Fruit fly (Drosophila melanogaster) whole organism, embryonic: ENCODE data around the gene CG6790.

Source experiments
- Awh ChIP-seq: fragments of 200-800 bp; sonication (Bioruptor generic); IDR thresholded peaks from 2 replicates; pipeline ENCODE4, ENCODE4 v1.3.6; 2022; ENCODE audit warnings: missing biosample characterization, missing genetic modification characterization
- Blimp-1 ChIP-seq: fragments of 200-800 bp; sonication (Bioruptor generic); optimal IDR thresholded peaks from 3 replicates; lab custom pipeline; 2018; ENCODE audit warnings: missing biosample characterization, missing genetic modification characterization, mild to moderate bottlenecking, moderate library complexity, missing genetic modification reagents
- CG10267 ChIP-seq: fragments of 200-800 bp; sonication (Bioruptor generic); optimal IDR thresholded peaks from 2 replicates; lab custom pipeline; 2018; ENCODE audit warnings: missing biosample characterization, mild to moderate bottlenecking, missing genetic modification characterization, moderate library complexity
- CG10274 ChIP-seq: fragments of 200-800 bp; sonication (Bioruptor generic); optimal IDR thresholded peaks from 3 replicates; lab custom pipeline; 2017; ENCODE audit warnings: missing biosample characterization, mild to moderate bottlenecking, missing genetic modification characterization
- CG10543 ChIP-seq: fragments of 200-800 bp; sonication (Bioruptor generic); optimal IDR thresholded peaks from 3 replicates; lab custom pipeline; 2017; ENCODE audit warnings: missing biosample characterization, mild to moderate bottlenecking, missing genetic modification characterization, moderate library complexity
- CG12155 ChIP-seq: fragments of 200-800 bp; sonication (Bioruptor generic); optimal IDR thresholded peaks from 3 replicates; lab custom pipeline; 2016; ENCODE audit warnings: missing biosample characterization, missing genetic modification characterization
- CG1233 ChIP-seq: fragments of 200-800 bp; sonication (Bioruptor generic); optimal IDR thresholded peaks from 4 replicates; lab custom pipeline; 2018; ENCODE audit warnings: missing biosample characterization, mild to moderate bottlenecking, missing genetic modification characterization
- CG12744 ChIP-seq: fragments of 200-800 bp; sonication (Bioruptor generic); optimal IDR thresholded peaks from 2 replicates; lab custom pipeline; 2016; ENCODE audit warnings: missing biosample characterization, missing genetic modification characterization
- CG14441 ChIP-seq: fragments of 200-800 bp; sonication (Bioruptor generic); IDR thresholded peaks from 2 replicates; pipeline ENCODE4 v1.3.6; 2022; ENCODE audit warnings: missing biosample characterization, missing genetic modification characterization
- CG14965 ChIP-seq: fragments of 200-800 bp; sonication (Bioruptor generic); optimal IDR thresholded peaks from 2 replicates; lab custom pipeline; 2016; ENCODE audit warnings: missing biosample characterization, missing genetic modification characterization, borderline replicate concordance
- CG15696 ChIP-seq: fragments of 200-800 bp; sonication (Bioruptor generic); optimal IDR thresholded peaks from 2 replicates; lab custom pipeline; 2019; ENCODE audit warnings: missing biosample characterization, mild to moderate bottlenecking, missing genetic modification characterization, moderate library complexity
- CG17328 ChIP-seq: fragments of 200-800 bp; sonication (Bioruptor generic); IDR thresholded peaks from 2 replicates; pipeline ENCODE4 v1.3.6; 2022; ENCODE audit warnings: missing biosample characterization, missing genetic modification characterization
- CG18262 ChIP-seq: fragments of 200-800 bp; optimal IDR thresholded peaks from 3 replicates; lab custom pipeline; 2019; ENCODE audit warnings: missing biosample characterization, mild to moderate bottlenecking, missing genetic modification characterization, moderate library complexity
- CG2199 ChIP-seq: fragments of 200-800 bp; sonication (Bioruptor generic); IDR thresholded peaks from 3 replicates; pipeline ENCODE4 v1.3.6; 2022; ENCODE audit warnings: missing biosample characterization, missing genetic modification characterization
- CG2712 ChIP-seq: fragments of 200-800 bp; optimal IDR thresholded peaks from 3 replicates; lab custom pipeline; 2019; ENCODE audit warnings: missing biosample characterization, mild to moderate bottlenecking, missing genetic modification characterization, moderate library complexity
- CG30020 ChIP-seq: fragments of 200-800 bp; optimal IDR thresholded peaks from 2 replicates; lab custom pipeline; 2019; ENCODE audit warnings: missing biosample characterization, mild to moderate bottlenecking, missing genetic modification characterization, moderate library complexity
- CG32767 ChIP-seq: fragments of 200-800 bp; sonication (Bioruptor generic); IDR thresholded peaks from 2 replicates; pipeline ENCODE4 v1.3.6; 2022; ENCODE audit warnings: missing biosample characterization, missing genetic modification characterization
- CG4617 ChIP-seq: fragments of 200-800 bp; sonication (Bioruptor generic); optimal IDR thresholded peaks from 3 replicates; lab custom pipeline; 2016; ENCODE audit warnings: missing biosample characterization, missing genetic modification characterization, borderline replicate concordance
- CG5180 ChIP-seq: fragments of 200-800 bp; sonication (Bioruptor generic); optimal IDR thresholded peaks from 3 replicates; lab custom pipeline; 2017; ENCODE audit warnings: missing biosample characterization, missing genetic modification characterization, mild to moderate bottlenecking, moderate library complexity, missing genetic modification reagents
- CG6654 ChIP-seq: fragments of 200-800 bp; sonication (Bioruptor generic); optimal IDR thresholded peaks from 2 replicates; lab custom pipeline; 2017; ENCODE audit warnings: missing biosample characterization, mild to moderate bottlenecking, missing genetic modification characterization
- CG6813 ChIP-seq: fragments of 200-800 bp; sonication (Bioruptor generic); optimal IDR thresholded peaks from 2 replicates; lab custom pipeline; 2017; ENCODE audit warnings: missing biosample characterization, missing genetic modification characterization, mild to moderate bottlenecking, moderate library complexity, missing genetic modification reagents
- CG6854 ChIP-seq: fragments of 200-800 bp; sonication (Bioruptor generic); optimal IDR thresholded peaks from 3 replicates; lab custom pipeline; 2017; ENCODE audit warnings: missing biosample characterization, mild to moderate bottlenecking, missing genetic modification characterization
- CG8765 ChIP-seq: fragments of 200-800 bp; sonication (Bioruptor generic); IDR thresholded peaks from 2 replicates; pipeline ENCODE4 v1.3.6; 2022; ENCODE audit warnings: missing biosample characterization, missing genetic modification characterization
- CG9215 ChIP-seq: fragments of 200-800 bp; sonication (Bioruptor generic); IDR thresholded peaks from 2 replicates; pipeline ENCODE4 v1.3.6; 2022; ENCODE audit warnings: missing biosample characterization, missing genetic modification characterization
- CG9727 ChIP-seq: fragments of 200-800 bp; sonication (Bioruptor generic); optimal IDR thresholded peaks from 3 replicates; lab custom pipeline; 2017; ENCODE audit warnings: missing biosample characterization, mild to moderate bottlenecking, missing genetic modification characterization
- Ets97D ChIP-seq: fragments of 200-800 bp; sonication (Bioruptor generic); optimal IDR thresholded peaks from 3 replicates; lab custom pipeline; 2016; ENCODE audit warnings: missing biosample characterization, missing genetic modification characterization
- HLH4C ChIP-seq: fragments of 200-800 bp; sonication (Bioruptor generic); IDR thresholded peaks from 3 replicates; pipeline ENCODE4 v1.3.6; 2022; ENCODE audit warnings: missing biosample characterization, missing genetic modification characterization; ENCODE audit not compliant: partially characterized antibody
- HmgZ ChIP-seq: fragments of 200-800 bp; sonication (Bioruptor generic); optimal IDR thresholded peaks from 2 replicates; lab custom pipeline; 2018; ENCODE audit warnings: missing biosample characterization, mild to moderate bottlenecking, missing genetic modification characterization
- Hsf ChIP-seq: fragments of 200-800 bp; sonication (Bioruptor generic); optimal IDR thresholded peaks from 3 replicates; lab custom pipeline; 2016; ENCODE audit warnings: missing biosample characterization, missing genetic modification characterization
- Kr ChIP-seq: fragments of 200-800 bp; sonication (Bioruptor generic); optimal IDR thresholded peaks from 2 replicates; lab custom pipeline; 2017; ENCODE audit warnings: missing biosample characterization, mild to moderate bottlenecking, missing genetic modification characterization
- NC2β ChIP-seq: fragments of 200-800 bp; sonication (Bioruptor generic); optimal IDR thresholded peaks from 2 replicates; lab custom pipeline; 2016; ENCODE audit warnings: missing biosample characterization, missing genetic modification characterization
- NK7.1 ChIP-seq: fragments of 200-800 bp; sonication (Bioruptor generic); optimal IDR thresholded peaks from 3 replicates; lab custom pipeline; 2016; ENCODE audit warnings: missing biosample characterization, missing genetic modification characterization
- Neu2 ChIP-seq: fragments of 200-800 bp; sonication (Bioruptor generic); optimal IDR thresholded peaks from 3 replicates; lab custom pipeline; 2016; ENCODE audit warnings: missing biosample characterization, missing genetic modification characterization, borderline replicate concordance
- Opbp ChIP-seq: fragments of 200-800 bp; sonication (Bioruptor generic); IDR thresholded peaks from 3 replicates; pipeline ENCODE4 v1.3.6; 2022; ENCODE audit warnings: missing biosample characterization, missing genetic modification characterization; ENCODE audit not compliant: partially characterized antibody
- Ptx1 ChIP-seq: fragments of 200-800 bp; sonication (Bioruptor generic); IDR thresholded peaks from 2 replicates; pipeline ENCODE4 v1.3.6; 2022; ENCODE audit warnings: missing biosample characterization, missing genetic modification characterization
- Sox100B ChIP-seq: fragments of 200-800 bp; sonication (Bioruptor generic); optimal IDR thresholded peaks from 3 replicates; lab custom pipeline; 2018; ENCODE audit warnings: missing biosample characterization, mild to moderate bottlenecking, missing genetic modification characterization
- Spps ChIP-seq: fragments of 200-800 bp; sonication (Bioruptor generic); optimal IDR thresholded peaks from 2 replicates; lab custom pipeline; 2018; ENCODE audit warnings: missing biosample characterization, mild to moderate bottlenecking, missing genetic modification characterization
- Sry-β ChIP-seq: fragments of 200-800 bp; sonication (Bioruptor generic); optimal IDR thresholded peaks from 2 replicates; lab custom pipeline; 2018; ENCODE audit warnings: missing biosample characterization, mild to moderate bottlenecking, missing genetic modification characterization, moderate library complexity
- Stat92E ChIP-seq, 3 experiments: fragments of >200 bp in 2 of 3; fragments of 200-800 bp in 1 of 3; sonication (Bioruptor generic) in 1 of 3; optimal IDR thresholded peaks; 2 replicates each; lab custom pipeline; 2017 to 2019; ENCODE audit warnings: missing biosample characterization in 3 of 3, missing genetic modification characterization in 3 of 3, mild to moderate bottlenecking in 1 of 3, moderate library complexity in 1 of 3
- Trl ChIP-seq, 3 experiments: fragments of >200 bp in 2 of 3; fragments of 200-800 bp in 1 of 3; sonication (Bioruptor generic) in 1 of 3; optimal IDR thresholded peaks; 2 replicates in 1 of 3; 3 replicates in 2 of 3; lab custom pipeline; 2016 to 2017; ENCODE audit warnings: missing biosample characterization in 1 of 3, missing genetic modification characterization in 1 of 3
- Xrp1 ChIP-seq: fragments of 200-800 bp; sonication (Bioruptor generic); IDR thresholded peaks from 2 replicates; pipeline ENCODE4 v1.3.6; 2022; ENCODE audit warnings: missing biosample characterization, missing genetic modification characterization
- abd-A ChIP-seq: fragments of 200-800 bp; sonication (Bioruptor generic); optimal IDR thresholded peaks from 3 replicates; lab custom pipeline; 2019; ENCODE audit warnings: missing biosample characterization, mild to moderate bottlenecking, missing genetic modification characterization, moderate library complexity
- en ChIP-seq: fragments of 200-800 bp; sonication (Bioruptor generic); optimal IDR thresholded peaks from 2 replicates; lab custom pipeline; 2016; ENCODE audit warnings: missing biosample characterization, missing genetic modification characterization
- jing ChIP-seq: fragments of 200-800 bp; sonication (Bioruptor generic); optimal IDR thresholded peaks from 2 replicates; lab custom pipeline; 2018; ENCODE audit warnings: missing biosample characterization, mild to moderate bottlenecking, missing genetic modification characterization
- mirr ChIP-seq: fragments of 200-800 bp; sonication (Bioruptor generic); optimal IDR thresholded peaks from 3 replicates; lab custom pipeline; 2018; ENCODE audit warnings: missing biosample characterization, mild to moderate bottlenecking, missing genetic modification characterization
- odd ChIP-seq: fragments of 200-800 bp; sonication (Bioruptor generic); optimal IDR thresholded peaks from 2 replicates; lab custom pipeline; 2017; ENCODE audit warnings: missing biosample characterization, mild to moderate bottlenecking, missing genetic modification characterization
- pfk ChIP-seq: fragments of 200-800 bp; sonication (Bioruptor generic); optimal IDR thresholded peaks from 2 replicates; lab custom pipeline; 2018; ENCODE audit warnings: missing biosample characterization, mild to moderate bottlenecking, missing genetic modification characterization, moderate library complexity
- pita ChIP-seq: fragments of 200-800 bp; sonication (Bioruptor generic); optimal IDR thresholded peaks from 2 replicates; lab custom pipeline; 2017; ENCODE audit warnings: missing biosample characterization, mild to moderate bottlenecking, missing genetic modification characterization
- salm ChIP-seq: fragments of 200-800 bp; sonication (Bioruptor generic); optimal IDR thresholded peaks from 2 replicates; lab custom pipeline; 2018; ENCODE audit warnings: missing biosample characterization, mild to moderate bottlenecking, missing genetic modification characterization
- zen ChIP-seq: fragments of 200-800 bp; sonication (Bioruptor generic); optimal IDR thresholded peaks from 3 replicates; lab custom pipeline; 2018; ENCODE audit warnings: missing biosample characterization, mild to moderate bottlenecking, missing genetic modification characterization, moderate library complexity

The CG6790 gene

DNA sequence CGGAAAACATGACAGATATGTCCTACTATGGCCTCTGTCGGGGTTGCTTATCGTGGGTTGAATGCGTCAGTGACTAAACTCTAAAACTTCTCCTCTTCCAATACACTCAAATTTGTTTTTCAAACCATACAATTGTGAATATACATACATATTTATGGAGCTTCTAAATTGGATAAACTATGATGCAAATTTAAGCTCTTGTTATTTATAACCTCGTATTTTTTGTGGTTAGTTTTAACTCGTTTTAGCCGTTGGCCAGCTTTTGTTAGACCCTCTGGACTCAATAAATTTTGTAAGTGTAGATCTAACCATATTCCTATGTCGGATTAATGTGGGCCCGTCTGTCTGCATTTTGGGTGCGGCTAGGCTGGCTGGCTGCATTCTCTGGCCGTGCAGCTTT lies 38.8 kb upstream of the CG6790 start (continued):
- TF ChIP-seq CG2199 (GFP tag; lab: Robert Waterston, UW) (no peak), Sry-β (no peak), odd (GFP tag; lab: Kevin White, UChicago) (no peak), CG2712 (tag; lab: Kevin White, UChicago) (peak; percentile 82), pfk (GFP tag; lab: Kevin White, UChicago) (no peak), Neu2 (GFP tag; lab: Kevin White, UChicago) (no peak), CG15696 (tag; lab: Kevin White, UChicago) (peak; percentile 53), Hsf (peak; percentile 57), mirr (GFP tag; lab: Kevin White, UChicago) (no peak), Xrp1 (GFP tag; lab: Robert Waterston, UW) (peak; percentile 67), CG10267 (peak; percentile 52), Stat92E (GFP tag; optimal IDR thresholded peaks at IDR 0.05; lab: Kevin White, UChicago) (no peak), CG30020 (peak; percentile 10), CG32767 (GFP tag; lab: Robert Waterston, UW) (no peak), CG17328 (GFP tag; lab: Robert Waterston, UW) (0 out of 2 replicates have a peak, but pooled peaks have one; percentile 10), CG6813 (GFP tag; lab: Kevin White, UChicago) (peak; percentile 10), CG12155 (GFP tag; lab: Kevin White, UChicago) (no peak), CG14441 (GFP tag; lab: Robert Waterston, UW) (no peak), zen (tag; lab: Kevin White, UChicago) (peak; percentile 33), CG4617 (GFP tag; lab: Kevin White, UChicago) (no peak), CG8765 (GFP tag; lab: Robert Waterston, UW) (no peak; the same call in 1 of the 2 replicates), Kr (GFP tag; lab: Kevin White, UChicago) (no peak), Awh (GFP tag; lab: Robert Waterston, UW) (no peak), pita (GFP tag; lab: Kevin White, UChicago) (no peak), CG12744 (GFP tag; lab: Kevin White, UChicago) (no peak), CG1233 (GFP tag; lab: Kevin White, UChicago) (peak; percentile 25), abd-A (tag; lab: Kevin White, UChicago) (no peak), CG9727 (GFP tag; lab: Kevin White, UChicago) (peak; percentile 55), Sox100B (no peak), Opbp (no peak), Spps (tag; lab: Kevin White, UChicago) (peak; percentile 33), CG10274 (GFP tag; lab: Kevin White, UChicago) (no peak), jing (GFP tag; lab: Kevin White, UChicago) (no peak), CG10543 (GFP tag; lab: Kevin White, UChicago) (no peak), Ets97D (no peak), CG6654 (no peak), salm (no peak), CG14965 (no peak), CG6854 (GFP tag; lab: Kevin White, UChicago) (no peak), en (GFP tag; lab: Kevin White, UChicago) (no peak), HmgZ (no peak), NC2β (GFP tag; lab: Kevin White, UChicago) (no peak), Blimp-1 (peak; percentile 72), CG18262 (tag; lab: Kevin White, UChicago) (peak; percentile 73), Trl (optimal IDR thresholded peaks at IDR 0.05; lab: Kevin White, UChicago) (no peak), Trl (GFP tag; optimal IDR thresholded peaks at IDR 0.05; lab: Kevin White, UChicago) (peak; percentile 17), CG9215 (GFP tag; lab: Robert Waterston, UW) (no peak), NK7.1 (no peak), Ptx1 (GFP tag; lab: Robert Waterston, UW) (0 out of 2 replicates have a peak, but pooled peaks have one; percentile 21), HLH4C (GFP tag; lab: Robert Waterston, UW) (no peak), CG5180 (GFP tag; lab: Kevin White, UChicago) (no peak)
